Worm (Caenorhabditis elegans): ENCODE measurements around the gene mct-6.

mct-6 gene

DNA sequence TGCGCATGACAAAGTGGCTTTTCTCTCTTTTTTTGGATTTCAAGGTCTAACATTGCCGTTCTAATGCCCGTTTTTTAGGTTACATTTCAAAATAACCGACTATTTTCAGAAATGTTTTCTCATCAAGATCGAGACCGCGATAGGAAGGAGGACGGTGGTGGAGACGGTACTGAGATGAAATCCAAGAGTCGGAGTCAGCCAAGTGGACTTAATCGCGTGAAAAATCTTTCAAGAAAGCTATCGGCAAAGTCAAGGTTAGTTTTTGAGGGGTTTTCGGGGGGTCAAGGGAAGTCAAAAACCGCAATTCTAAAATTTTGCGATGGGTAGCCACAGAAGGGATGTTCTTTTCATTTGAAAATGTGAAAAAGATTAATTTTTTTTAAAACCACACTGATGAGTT is 25.7 kb upstream of the mct-6 start, which contains the start of gene aak-2:
TSS of gene aak-2 (plus strand) at position 110 of the 400 bp plus-strand sequence.
- TF ChIP-seq dao-5 (tag; optimal IDR thresholded peaks at IDR 0.05): no peak
- TF ChIP-seq him-1 (tag; optimal IDR thresholded peaks at IDR 0.05): no peak
- TF ChIP-seq W03F9.2 (tag; optimal IDR thresholded peaks at IDR 0.05): no peak

DNA sequence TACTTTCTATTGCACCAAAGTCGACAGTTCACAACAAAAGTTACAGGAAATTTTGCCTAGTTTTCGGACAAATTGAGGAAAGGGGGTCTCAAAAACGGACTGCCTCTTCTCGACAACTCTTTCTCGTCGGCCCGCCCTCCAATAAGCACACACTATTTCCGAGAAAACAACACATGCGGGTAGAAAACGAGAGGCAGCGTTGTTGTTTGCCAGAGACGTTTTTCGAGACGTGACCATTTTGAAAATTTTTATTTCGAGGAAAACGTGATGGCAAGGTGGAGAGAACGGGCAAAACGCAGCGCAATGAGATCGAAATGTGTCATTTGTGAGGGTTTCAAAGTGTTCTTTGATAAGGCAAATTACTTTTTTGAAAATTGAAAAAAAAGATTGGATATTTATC is 23.2 kb upstream of the mct-6 start:
- no peak for TF ChIP-seq W03F9.2 (tag; optimal IDR thresholded peaks at IDR 0.05)
- no peak for TF ChIP-seq him-1 (tag; optimal IDR thresholded peaks at IDR 0.05)
- TF ChIP-seq dao-5 (tag; optimal IDR thresholded peaks at IDR 0.05): no peak

DNA sequence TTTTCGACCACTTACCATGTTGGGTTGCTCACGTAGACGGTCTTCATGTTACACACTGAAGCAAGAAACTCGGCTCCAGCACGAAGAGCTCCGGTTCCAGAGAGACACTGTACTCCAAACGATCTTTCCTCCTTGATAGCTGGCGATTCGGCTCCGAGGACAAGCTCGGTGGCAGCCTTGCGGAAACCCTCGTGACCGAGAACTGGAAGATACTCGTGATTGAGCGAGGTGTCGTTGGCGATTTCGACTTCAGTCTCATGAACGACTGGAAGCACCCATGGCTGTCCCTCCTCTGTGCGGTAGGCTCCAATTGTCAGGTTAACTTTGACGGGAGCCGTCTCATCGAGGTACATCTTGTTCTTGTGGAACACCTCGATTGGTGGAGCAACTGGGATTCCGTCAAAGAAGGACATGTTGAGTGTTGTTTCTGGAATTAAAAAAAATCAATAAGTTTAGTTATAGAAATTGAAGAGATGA is 22.4 kb upstream of the mct-6 start, which contains the start of gene got-1.2:
TSS of gene got-1.2 (minus strand) at position 427 of the 477 bp plus-strand sequence.
- TF ChIP-seq W03F9.2 (tag; optimal IDR thresholded peaks at IDR 0.05) (no peak), dao-5 (tag; optimal IDR thresholded peaks at IDR 0.05) (no peak), him-1 (tag; optimal IDR thresholded peaks at IDR 0.05) (no peak)

DNA sequence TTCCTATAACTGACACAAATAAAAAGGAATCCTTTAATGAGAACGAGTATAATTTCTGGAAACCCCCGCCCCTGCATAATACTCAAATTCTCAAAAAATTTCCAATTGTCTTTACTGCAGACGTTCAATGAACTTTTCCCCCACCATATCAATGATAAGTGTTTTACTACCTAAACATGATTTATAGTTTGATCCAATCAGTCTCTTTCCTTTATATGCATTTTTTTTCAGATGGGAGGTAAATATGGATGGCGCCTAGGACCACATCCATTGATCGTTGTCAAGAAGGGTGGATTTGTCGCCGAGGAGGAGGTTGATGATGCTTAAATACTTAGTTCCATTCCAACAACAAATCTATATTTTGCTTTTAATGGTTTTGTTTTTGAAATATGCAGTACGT is 16.9 kb upstream of the mct-6 start:
- TF ChIP-seq W03F9.2 (tag; optimal IDR thresholded peaks at IDR 0.05) (no peak), him-1 (tag; optimal IDR thresholded peaks at IDR 0.05) (no peak), dao-5 (tag; optimal IDR thresholded peaks at IDR 0.05) (no peak)

DNA sequence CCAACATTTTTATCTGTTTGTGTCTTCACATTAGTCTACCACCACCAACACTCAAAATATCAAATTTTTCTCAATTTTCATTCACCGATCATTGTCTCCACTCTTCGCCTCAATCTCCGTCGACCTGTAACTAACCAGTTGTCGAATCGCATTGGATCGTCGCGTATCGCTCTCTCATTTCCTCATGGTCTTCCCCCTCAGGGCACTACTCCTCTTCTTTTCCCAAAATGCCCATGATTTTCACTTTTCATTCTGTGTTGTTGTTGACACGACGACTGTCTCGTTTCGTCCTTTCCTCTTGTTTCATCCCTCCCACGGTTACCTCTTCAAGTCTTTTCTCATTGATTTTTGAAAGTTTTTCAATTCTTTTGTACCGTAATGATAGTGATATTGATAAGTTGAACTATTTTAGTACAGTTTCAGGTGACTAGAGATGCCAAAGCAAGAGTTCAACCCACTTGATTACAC is 15.8 kb upstream of the mct-6 start, which contains the start of gene T01C8.2:
TSS of gene T01C8.2 (plus strand) at position 418 of the 468 bp plus-strand sequence.
- TF ChIP-seq dao-5 (tag; optimal IDR thresholded peaks at IDR 0.05) (no peak), W03F9.2 (tag; optimal IDR thresholded peaks at IDR 0.05) (no peak), him-1 (tag; optimal IDR thresholded peaks at IDR 0.05) (no peak)

DNA sequence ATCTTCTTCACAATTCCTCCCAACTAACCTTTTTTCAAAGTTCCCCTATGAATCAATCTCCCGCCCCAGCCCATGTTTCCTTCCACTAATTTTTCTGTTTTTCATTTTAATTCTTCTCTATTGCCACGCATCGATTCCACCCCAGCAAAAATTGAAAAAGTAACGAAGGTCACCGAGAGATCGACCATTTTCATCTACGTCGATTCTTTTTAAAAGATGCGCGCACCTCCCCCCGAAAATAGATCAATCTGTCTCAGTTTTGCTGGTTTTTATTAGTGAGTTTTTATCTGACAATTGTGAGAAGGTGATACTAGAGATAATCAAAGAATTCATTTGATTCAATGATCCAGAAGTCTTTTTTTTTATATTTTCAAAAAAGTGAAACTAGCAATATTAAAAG is 13.7 kb upstream of the mct-6 start:
- TF ChIP-seq dao-5 (tag; optimal IDR thresholded peaks at IDR 0.05) (no peak), him-1 (tag; optimal IDR thresholded peaks at IDR 0.05) (no peak), W03F9.2 (tag; optimal IDR thresholded peaks at IDR 0.05) (no peak)

DNA sequence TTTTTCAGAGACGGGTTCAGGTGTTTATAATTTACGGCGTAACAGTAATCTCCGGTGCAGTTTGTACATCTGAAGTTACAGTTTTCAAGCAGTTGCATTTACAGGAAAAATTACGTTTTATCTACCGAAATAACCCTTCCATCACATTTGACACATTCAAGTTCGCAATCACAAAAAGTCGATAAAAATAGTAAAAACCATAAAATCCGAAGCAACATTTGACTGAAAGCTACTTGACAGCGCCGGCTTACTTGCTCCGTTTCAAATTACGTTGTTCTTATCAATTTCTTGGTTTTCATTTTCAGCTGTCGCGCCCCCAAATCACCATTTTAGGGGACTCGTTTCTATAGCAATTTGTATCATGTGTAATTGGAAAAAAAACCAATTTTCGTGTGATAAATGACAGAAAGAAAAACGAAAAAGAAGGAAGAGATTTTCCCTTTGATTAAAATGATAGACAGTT is 12.5 kb upstream of the mct-6 start, which contains the start of gene T01C8.3:
TSS of gene T01C8.3 (minus strand) at position 413 of the 463 bp plus-strand sequence.
- no peak for TF ChIP-seq dao-5 (tag; optimal IDR thresholded peaks at IDR 0.05)
- no peak for TF ChIP-seq him-1 (tag; optimal IDR thresholded peaks at IDR 0.05)
- no peak for TF ChIP-seq W03F9.2 (tag; optimal IDR thresholded peaks at IDR 0.05)

DNA sequence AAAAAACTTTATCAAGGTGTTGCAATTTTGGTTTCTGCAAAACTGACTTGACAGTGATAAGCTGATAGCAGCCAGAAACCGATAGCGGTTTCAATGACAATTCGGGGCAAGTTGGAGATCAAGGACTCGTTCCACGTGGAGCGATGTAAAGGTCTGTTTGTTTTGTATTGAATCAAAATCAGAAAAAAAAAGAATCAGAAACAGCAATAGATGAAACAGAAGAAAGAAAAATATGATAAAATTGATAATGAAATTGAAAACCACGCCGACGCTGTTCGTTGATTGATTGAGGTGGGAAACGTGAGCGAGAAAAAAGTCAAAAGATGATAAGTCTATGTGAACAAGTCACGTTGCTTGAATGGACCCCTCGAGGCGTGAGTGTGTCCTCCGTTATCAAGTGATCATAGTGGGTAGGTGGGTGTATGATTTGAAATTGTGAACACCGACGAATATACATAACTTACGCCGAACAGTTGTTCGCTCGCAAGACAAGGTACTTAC is 5.1 kb upstream of the mct-6 start:
- TF ChIP-seq W03F9.2 (tag; optimal IDR thresholded peaks at IDR 0.05) (no peak), dao-5 (tag; optimal IDR thresholded peaks at IDR 0.05) (no peak), him-1 (tag; optimal IDR thresholded peaks at IDR 0.05) (no peak)

DNA sequence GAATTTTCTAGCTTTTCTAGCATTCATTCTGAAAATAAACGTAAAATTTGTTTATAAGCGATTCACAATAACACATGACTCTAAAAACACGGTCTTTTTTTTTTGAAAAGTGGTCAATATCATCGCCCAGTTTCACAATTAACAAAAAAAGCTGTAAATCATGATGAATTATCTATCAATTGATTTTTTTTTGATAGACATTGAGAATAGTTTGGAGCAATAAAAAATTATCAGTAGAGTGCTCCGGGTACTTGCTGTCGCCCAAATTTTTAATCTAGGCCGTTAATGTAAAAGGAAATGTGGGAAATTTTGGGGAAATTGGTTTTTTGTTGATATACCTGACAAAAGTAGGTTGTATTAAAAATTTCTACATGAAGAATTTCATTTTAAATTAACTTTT is 3.1 kb upstream of the mct-6 start:
- TF ChIP-seq W03F9.2 (tag; optimal IDR thresholded peaks at IDR 0.05): no peak
- no peak for TF ChIP-seq him-1 (tag; optimal IDR thresholded peaks at IDR 0.05)
- no peak for TF ChIP-seq dao-5 (tag; optimal IDR thresholded peaks at IDR 0.05)

DNA sequence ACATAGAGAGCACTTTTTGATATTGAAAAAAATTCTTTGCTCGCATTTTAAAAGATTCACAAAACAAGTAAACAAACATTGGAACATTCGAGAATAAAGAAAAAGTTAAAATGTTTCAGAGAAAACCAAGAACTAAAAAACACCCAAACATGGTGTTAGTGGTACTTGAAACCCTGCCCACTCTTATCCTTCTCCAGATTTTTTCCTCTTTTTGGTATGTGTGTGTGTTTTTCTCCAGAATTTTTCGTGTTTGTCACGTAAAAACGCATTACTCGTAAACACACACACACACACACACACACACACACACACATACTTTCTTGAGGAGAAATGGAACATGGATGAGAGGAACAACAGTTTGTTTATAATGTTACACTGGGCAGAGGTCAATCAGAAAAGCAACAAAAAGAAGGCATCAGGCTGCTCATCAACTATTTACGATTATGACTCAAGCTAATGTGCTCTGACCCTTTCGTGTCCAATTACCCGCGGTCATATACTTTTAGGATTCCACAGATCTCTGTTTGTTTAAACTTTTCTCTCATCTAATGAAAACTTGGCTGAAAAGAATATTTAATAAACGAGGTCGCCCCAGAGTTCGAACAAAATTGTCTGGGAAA is 1.9 kb upstream of the mct-6 start:
- TF ChIP-seq dao-5 (tag; optimal IDR thresholded peaks at IDR 0.05) (no peak), W03F9.2 (tag; optimal IDR thresholded peaks at IDR 0.05) (no peak), him-1 (tag; optimal IDR thresholded peaks at IDR 0.05) (no peak)

DNA sequence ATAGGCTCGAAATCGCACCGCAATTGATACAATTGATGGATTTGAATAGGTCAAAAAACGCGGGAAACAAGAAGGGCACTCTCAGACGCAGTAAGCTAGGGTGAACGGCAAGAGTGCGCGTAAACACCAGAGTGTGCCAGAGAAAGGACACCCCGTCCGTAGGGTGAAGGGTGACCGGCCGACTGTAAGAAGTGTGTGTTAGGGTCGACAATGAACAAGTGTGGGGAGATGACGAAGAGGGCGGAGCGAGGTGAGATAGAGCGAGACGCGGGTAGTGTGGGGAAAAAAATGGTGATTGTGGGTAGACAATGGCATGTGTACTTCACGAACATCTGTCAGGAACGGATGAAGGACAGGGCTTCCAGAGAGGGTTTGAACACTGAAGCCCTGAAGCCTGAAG is 621 bp upstream of the mct-6 start:
- TF ChIP-seq him-1 (tag; optimal IDR thresholded peaks at IDR 0.05) (no peak), W03F9.2 (tag; optimal IDR thresholded peaks at IDR 0.05) (no peak), dao-5 (tag; optimal IDR thresholded peaks at IDR 0.05) (no peak)

DNA sequence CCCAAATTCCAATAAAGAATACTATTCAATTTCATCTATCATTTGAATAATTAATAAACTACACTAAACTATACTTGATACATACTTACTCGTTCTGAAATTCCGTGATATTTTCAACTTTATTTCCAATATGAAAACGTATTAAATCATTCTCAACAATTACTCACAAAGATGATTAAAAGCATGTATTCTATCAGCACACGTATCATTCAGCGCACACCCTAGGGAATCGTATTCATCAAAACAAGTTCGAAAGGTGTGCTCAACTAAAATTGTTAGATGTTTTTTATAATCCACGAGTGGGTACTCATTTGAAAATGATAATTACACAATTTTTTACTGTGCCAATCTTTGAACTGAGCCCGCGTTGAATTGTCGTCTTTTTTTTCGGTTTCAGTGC is 7.8 kb downstream of the mct-6 start, which contains the start of gene C10E2.1:
TSS of gene C10E2.1 (plus strand) at position 301 of the 400 bp plus-strand sequence.
- TF ChIP-seq W03F9.2 (tag; optimal IDR thresholded peaks at IDR 0.05) (no peak), him-1 (tag; optimal IDR thresholded peaks at IDR 0.05) (no peak), dao-5 (tag; optimal IDR thresholded peaks at IDR 0.05) (no peak)

DNA sequence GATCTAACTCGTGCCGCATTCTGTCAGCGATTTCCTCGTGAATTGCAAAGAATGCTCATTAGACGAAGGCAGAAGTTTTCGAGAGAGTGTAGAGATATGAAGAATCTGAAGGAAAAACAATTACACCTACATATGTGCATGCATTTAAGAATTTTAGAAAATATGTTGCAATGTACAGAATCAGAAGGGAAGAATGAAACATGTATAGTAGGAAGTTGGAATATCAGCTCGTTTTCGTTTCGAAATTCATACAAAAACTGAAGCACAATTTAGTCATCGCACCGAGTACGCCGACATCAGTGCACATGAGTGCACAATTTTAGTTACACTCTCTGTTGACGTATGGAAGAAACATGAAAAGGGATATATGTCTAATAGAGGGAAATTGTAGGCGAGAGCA is 15.8 kb downstream of the mct-6 start, which contains the start of gene C10E2.5:
TSS of gene C10E2.5 (minus strand) at position 101 of the 400 bp plus-strand sequence.
- TF ChIP-seq W03F9.2 (tag; optimal IDR thresholded peaks at IDR 0.05) (no peak), him-1 (tag; optimal IDR thresholded peaks at IDR 0.05) (no peak), dao-5 (tag; optimal IDR thresholded peaks at IDR 0.05) (no peak)

DNA sequence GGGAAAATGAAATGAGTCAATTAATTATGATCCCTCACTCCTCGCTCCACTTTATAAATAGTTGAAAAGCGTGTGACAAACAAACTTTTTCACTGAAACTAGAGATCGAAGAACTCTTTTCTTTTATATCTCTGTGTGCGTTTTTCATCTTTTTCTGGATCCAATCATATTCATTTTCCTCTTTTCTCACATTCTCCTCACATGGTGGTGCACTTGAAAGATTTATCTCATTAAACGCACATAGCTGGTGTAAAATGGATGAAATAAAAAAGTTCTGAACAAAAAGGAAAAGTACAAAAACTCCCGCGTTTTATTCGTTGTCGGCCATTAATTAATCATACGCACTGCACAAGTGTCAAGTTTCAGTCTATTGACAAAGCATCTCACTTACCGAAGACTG is 18.1 kb downstream of the mct-6 start:
- TF ChIP-seq W03F9.2 (tag; optimal IDR thresholded peaks at IDR 0.05): no peak
- TF ChIP-seq dao-5 (tag; optimal IDR thresholded peaks at IDR 0.05): no peak

Data from whole organism, L4/young adult.